Worm (Caenorhabditis elegans): ENCODE results near the gene K10G6.9.

ce11 chrII:3984242-3984641 lies 12.2 kb downstream of the K10G6.9 start:
- no peak for TF ChIP-seq unc-62 (GFP tag; optimal IDR thresholded peaks at IDR 0.05)
- TF ChIP-seq tbx-2 (tag; optimal IDR thresholded peaks at IDR 0.05) = no peak
- TF ChIP-seq fos-1 (tag; optimal IDR thresholded peaks at IDR 0.05) = no peak

Data from whole organism, L3 larva.